Worm (Caenorhabditis elegans): ENCODE measurements around the gene F15E6.5.

ce11 chrIV:4338217-4338616 is 48.9 kb downstream of the F15E6.5 start:
- TF ChIP-seq ztf-29 (GFP tag; IDR thresholded peaks at IDR 0.05) = no peak
- no peak for TF ChIP-seq ref-1 (GFP tag; conservative IDR thresholded peaks at IDR 0.05)
- no peak for TF ChIP-seq klf-2 (GFP tag; conservative IDR thresholded peaks at IDR 0.05)
- no peak for TF ChIP-seq cog-1 (tag; optimal IDR thresholded peaks at IDR 0.05)
- no peak for TF ChIP-seq T22C8.4 (GFP tag; IDR thresholded peaks at IDR 0.05)

All from whole organism, midembryonic.